Fruit fly (Drosophila melanogaster) whole organism, embryonic: ENCODE data around the gene wapl.

Source experiments
- ATbp ChIP-seq: fragments of 200-800 bp; sonication (Bioruptor generic); optimal IDR thresholded peaks from 2 replicates; lab custom pipeline; 2017; ENCODE audit warnings: missing biosample characterization, mild to moderate bottlenecking, missing genetic modification characterization, missing genetic modification reagents
- B-H2 ChIP-seq: fragments of 200-800 bp; sonication (Bioruptor generic); optimal IDR thresholded peaks from 2 replicates; lab custom pipeline; 2018; ENCODE audit warnings: missing biosample characterization, mild to moderate bottlenecking, missing genetic modification characterization
- CG1024 ChIP-seq: fragments of 200-800 bp; sonication (Bioruptor generic); IDR thresholded peaks from 2 replicates; pipeline ENCODE4 v1.3.6; 2022; ENCODE audit warnings: missing biosample characterization, missing genetic modification characterization
- CG10543 ChIP-seq: fragments of 200-800 bp; sonication (Bioruptor generic); optimal IDR thresholded peaks from 3 replicates; lab custom pipeline; 2017; ENCODE audit warnings: missing biosample characterization, mild to moderate bottlenecking, missing genetic modification characterization, moderate library complexity
- CG12659 ChIP-seq: fragments of 200-800 bp; sonication (Bioruptor generic); optimal IDR thresholded peaks from 3 replicates; lab custom pipeline; 2017; ENCODE audit warnings: mild to moderate bottlenecking, missing biosample characterization, missing genetic modification reagents, missing genetic modification characterization
- CG12769 ChIP-seq: fragments of 200-800 bp; sonication (Bioruptor generic); optimal IDR thresholded peaks from 2 replicates; lab custom pipeline; 2019; ENCODE audit warnings: missing biosample characterization, mild to moderate bottlenecking, missing genetic modification characterization, moderate library complexity
- CG13624 ChIP-seq: fragments of 200-800 bp; sonication (Bioruptor generic); optimal IDR thresholded peaks from 2 replicates; lab custom pipeline; 2016; ENCODE audit warnings: missing biosample characterization, missing genetic modification characterization
- CG1602 ChIP-seq: fragments of 200-800 bp; sonication (Bioruptor generic); optimal IDR thresholded peaks from 3 replicates; lab custom pipeline; 2016; ENCODE audit warnings: missing biosample characterization, missing genetic modification characterization
- CG1603 ChIP-seq: fragments of 200-800 bp; sonication (Bioruptor generic); optimal IDR thresholded peaks from 2 replicates; lab custom pipeline; 2019; ENCODE audit warnings: missing biosample characterization, mild to moderate bottlenecking, missing genetic modification characterization, moderate library complexity
- CG1647 ChIP-seq: fragments of 200-800 bp; sonication (Bioruptor generic); optimal IDR thresholded peaks from 3 replicates; lab custom pipeline; 2016; ENCODE audit warnings: missing biosample characterization, missing genetic modification characterization
- CG17612 ChIP-seq: fragments of 200-800 bp; sonication (Bioruptor generic); IDR thresholded peaks from 2 replicates; pipeline ENCODE4 v1.3.6; 2022; ENCODE audit warnings: missing biosample characterization, missing genetic modification characterization
- CG32772 ChIP-seq: fragments of 200-800 bp; sonication (Bioruptor generic); IDR thresholded peaks from 2 replicates; pipeline ENCODE4 v1.3.6; 2022; ENCODE audit warnings: missing biosample characterization, missing genetic modification characterization
- CG3281 ChIP-seq: fragments of 200-800 bp; sonication (Bioruptor generic); optimal IDR thresholded peaks from 3 replicates; lab custom pipeline; 2017; ENCODE audit warnings: missing biosample characterization, mild to moderate bottlenecking, missing genetic modification characterization
- CG33213 ChIP-seq: fragments of 200-800 bp; sonication (Bioruptor generic); optimal IDR thresholded peaks from 3 replicates; lab custom pipeline; 2016; ENCODE audit warnings: missing biosample characterization, missing genetic modification characterization
- CG3726 ChIP-seq: fragments of 200-800 bp; sonication (Bioruptor generic); IDR thresholded peaks from 3 replicates; pipeline ENCODE4, ENCODE4 v1.3.6; 2022; ENCODE audit warnings: missing biosample characterization, missing genetic modification characterization
- CG6254 ChIP-seq: fragments of 200-800 bp; sonication (Bioruptor generic); optimal IDR thresholded peaks from 3 replicates; lab custom pipeline; 2017; ENCODE audit warnings: mild to moderate bottlenecking, missing biosample characterization, missing genetic modification reagents, missing genetic modification characterization
- CG7928 ChIP-seq: fragments of 200-800 bp; sonication (Bioruptor generic); optimal IDR thresholded peaks from 2 replicates; lab custom pipeline; 2017; ENCODE audit warnings: missing biosample characterization, mild to moderate bottlenecking, missing genetic modification characterization
- CG8944 ChIP-seq: fragments of 200-800 bp; sonication (Bioruptor generic); optimal IDR thresholded peaks from 3 replicates; lab custom pipeline; 2016; ENCODE audit warnings: missing biosample characterization, missing genetic modification characterization
- CG9817 ChIP-seq: fragments of 200-800 bp; sonication (Bioruptor generic); optimal IDR thresholded peaks from 2 replicates; lab custom pipeline; 2018; ENCODE audit warnings: missing biosample characterization, mild to moderate bottlenecking, missing genetic modification characterization, moderate library complexity
- Deaf1 ChIP-seq: fragments of 200-800 bp; optimal IDR thresholded peaks from 3 replicates; lab custom pipeline; 2019; ENCODE audit warnings: missing biosample characterization, mild to moderate bottlenecking, missing genetic modification characterization, moderate library complexity
- Drgx ChIP-seq: fragments of 200-800 bp; sonication (Bioruptor generic); IDR thresholded peaks from 2 replicates; pipeline ENCODE4 v1.3.6; 2022; ENCODE audit warnings: missing biosample characterization, missing genetic modification characterization
- E2f1 ChIP-seq: fragments of 200-800 bp; sonication (Bioruptor generic); IDR thresholded peaks from 2 replicates; pipeline ENCODE4 v1.3.6; 2022; ENCODE audit warnings: missing biosample characterization, missing genetic modification characterization
- E2f2 ChIP-seq: fragments of 200-800 bp; sonication (Bioruptor generic); IDR thresholded peaks from 2 replicates; pipeline ENCODE4 v1.3.6; 2022; ENCODE audit warnings: missing biosample characterization, missing genetic modification characterization
- Ets65A ChIP-seq: fragments of 200-800 bp; sonication (Bioruptor generic); peaks from one replicate; lab custom pipeline; 2016; ENCODE audit warnings: missing biosample characterization, missing genetic modification characterization
- Ets97D ChIP-seq: fragments of 200-800 bp; sonication (Bioruptor generic); optimal IDR thresholded peaks from 3 replicates; lab custom pipeline; 2016; ENCODE audit warnings: missing biosample characterization, missing genetic modification characterization
- H2.0 ChIP-seq: fragments of 200-800 bp; sonication (Bioruptor generic); IDR thresholded peaks from 2 replicates; pipeline ENCODE4 v1.3.6; 2022; ENCODE audit warnings: missing biosample characterization, missing genetic modification characterization
- Mes4 ChIP-seq: fragments of 200-800 bp; sonication (Bioruptor generic); optimal IDR thresholded peaks from 2 replicates; lab custom pipeline; 2016; ENCODE audit warnings: missing biosample characterization, missing genetic modification characterization
- NC2β ChIP-seq: fragments of 200-800 bp; sonication (Bioruptor generic); optimal IDR thresholded peaks from 2 replicates; lab custom pipeline; 2016; ENCODE audit warnings: missing biosample characterization, missing genetic modification characterization
- Scr ChIP-seq: fragments of 200-800 bp; sonication (Bioruptor generic); IDR thresholded peaks from 2 replicates; pipeline ENCODE4 v1.3.6; 2022; ENCODE audit warnings: missing biosample characterization, missing genetic modification characterization; ENCODE audit not compliant: partially characterized antibody
- Side ChIP-seq: fragments of 200-800 bp; sonication (Bioruptor generic); optimal IDR thresholded peaks from 2 replicates; lab custom pipeline; 2016; ENCODE audit warnings: missing biosample characterization, missing genetic modification characterization
- amos ChIP-seq: fragments of 200-800 bp; sonication (Bioruptor generic); IDR thresholded peaks from 2 replicates; pipeline ENCODE4 v1.3.6; 2022; ENCODE audit warnings: missing biosample characterization, missing genetic modification characterization; ENCODE audit not compliant: partially characterized antibody
- bowl ChIP-seq: fragments of 200-800 bp; sonication (Bioruptor generic); IDR thresholded peaks from 2 replicates; pipeline ENCODE4 v1.3.6; 2022; ENCODE audit warnings: missing biosample characterization, missing genetic modification characterization
- ftz-f1 ChIP-seq: fragments of 200-800 bp; sonication (Bioruptor generic); optimal IDR thresholded peaks from 2 replicates; lab custom pipeline; 2016; ENCODE audit warnings: missing biosample characterization, missing genetic modification characterization
- gem ChIP-seq: fragments of 200-800 bp; sonication (Bioruptor generic); optimal IDR thresholded peaks from 2 replicates; lab custom pipeline; 2019; ENCODE audit warnings: missing biosample characterization, mild to moderate bottlenecking, missing genetic modification characterization, moderate library complexity
- luna ChIP-seq: fragments of 200-800 bp; sonication (Bioruptor generic); optimal IDR thresholded peaks from 2 replicates; lab custom pipeline; 2016; ENCODE audit warnings: missing biosample characterization, missing genetic modification characterization
- pan ChIP-seq, 4 experiments: fragments of >200 bp in 3 of 4; fragments of 200-800 bp in 1 of 4; sonication (Bioruptor generic) in 1 of 4; optimal IDR thresholded peaks in 3 of 4; IDR thresholded peaks in 1 of 4; 2 replicates each; pipeline versions ENCODE4 v1.3.6 to Lab custom; 2017 to 2022; ENCODE audit warnings: missing biosample characterization in 2 of 4, missing genetic modification characterization in 2 of 4, mixed read lengths in 1 of 4
- pnt ChIP-seq: fragments of 200-800 bp; sonication (Bioruptor generic); optimal IDR thresholded peaks from 3 replicates; lab custom pipeline; 2016; ENCODE audit warnings: missing biosample characterization, missing genetic modification characterization
- ranshi ChIP-seq: fragments of 200-800 bp; sonication (Bioruptor generic); IDR thresholded peaks from 2 replicates; pipeline ENCODE4 v1.3.6; 2022; ENCODE audit warnings: missing biosample characterization, missing genetic modification characterization
- sd ChIP-seq: fragments of 200-800 bp; sonication (Bioruptor generic); optimal IDR thresholded peaks from 3 replicates; lab custom pipeline; 2018; ENCODE audit warnings: missing biosample characterization, mild to moderate bottlenecking, missing genetic modification characterization, moderate library complexity
- seq ChIP-seq: fragments of 200-800 bp; sonication (Bioruptor generic); IDR thresholded peaks from 2 replicates; pipeline ENCODE4 v1.3.6; 2022; ENCODE audit warnings: missing biosample characterization, missing genetic modification characterization
- slbo ChIP-seq: fragments of 200-800 bp; sonication (Bioruptor generic); IDR thresholded peaks from 2 replicates; pipeline ENCODE4 v1.3.6; 2022; ENCODE audit warnings: missing biosample characterization, missing genetic modification characterization
- ssp ChIP-seq: fragments of 200-800 bp; sonication (Bioruptor generic); IDR thresholded peaks from 2 replicates; pipeline ENCODE4 v1.3.6; 2022; ENCODE audit warnings: missing biosample characterization, missing genetic modification characterization
- tio ChIP-seq: fragments of 200-800 bp; sonication (Bioruptor generic); optimal IDR thresholded peaks from 2 replicates; lab custom pipeline; 2017; ENCODE audit warnings: missing biosample characterization, missing genetic modification characterization, inconsistent platforms

Gene wapl

dm6 chrX:2166129-2166528 lies 7.3 kb upstream of the wapl start (continued):
- TF ChIP-seq E2f1 (GFP tag; lab: Robert Waterston, UW) (peak; percentile 46; the same call in 1 of the 2 replicates), pan (optimal IDR thresholded peaks at IDR 0.05; lab: Kevin White, UChicago) (no peak), pan (GFP tag; optimal IDR thresholded peaks at IDR 0.05 in 1 of 2, IDR thresholded peaks at IDR 0.05 in 1 of 2) (peak in 1 of 2 experiments; percentile 47), bowl (GFP tag; lab: Robert Waterston, UW) (no peak), CG1602 (GFP tag; lab: Kevin White, UChicago) (peak; percentile 19), CG6254 (peak; percentile 35), gem (peak; percentile 60), Mes4 (GFP tag; lab: Kevin White, UChicago) (peak; percentile 43), ATbp (GFP tag; lab: Kevin White, UChicago) (peak; percentile 71), ranshi (GFP tag; lab: Robert Waterston, UW) (peak; percentile 61; the same call in 1 of the 2 replicates), pnt (GFP tag; lab: Kevin White, UChicago) (peak; percentile 35), CG12659 (GFP tag; lab: Kevin White, UChicago) (peak; percentile 14)

DNA sequence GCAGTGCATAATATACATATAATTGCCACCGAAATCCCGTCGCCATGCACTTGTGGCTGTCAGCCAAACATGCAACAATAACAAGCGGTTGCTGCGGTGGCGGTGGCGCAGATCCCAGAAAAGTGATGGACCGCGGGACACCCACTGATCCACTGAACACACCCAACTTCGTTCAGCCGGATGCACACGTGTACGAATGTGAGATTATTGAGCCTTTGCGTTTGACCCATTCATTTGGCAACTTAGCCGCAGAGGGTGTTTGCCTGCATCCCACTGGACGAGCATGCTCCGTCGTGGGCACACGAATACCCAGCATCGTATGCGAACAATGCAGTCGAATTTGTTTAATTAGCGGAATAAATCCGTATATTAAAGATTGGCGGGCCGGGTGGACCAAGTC lies 6.6 kb upstream of the wapl start:
- TF ChIP-seq Ets65A (GFP tag; lab: Kevin White, UChicago) (peak; percentile 46), CG3726 (GFP tag; lab: Robert Waterston, UW) (0 out of 3 replicates have a peak, but pooled peaks have one; percentile 41), B-H2 (GFP tag; lab: Kevin White, UChicago) (no peak), Drgx (peak; percentile 81), CG1603 (tag; lab: Kevin White, UChicago) (peak; percentile 9)

DNA sequence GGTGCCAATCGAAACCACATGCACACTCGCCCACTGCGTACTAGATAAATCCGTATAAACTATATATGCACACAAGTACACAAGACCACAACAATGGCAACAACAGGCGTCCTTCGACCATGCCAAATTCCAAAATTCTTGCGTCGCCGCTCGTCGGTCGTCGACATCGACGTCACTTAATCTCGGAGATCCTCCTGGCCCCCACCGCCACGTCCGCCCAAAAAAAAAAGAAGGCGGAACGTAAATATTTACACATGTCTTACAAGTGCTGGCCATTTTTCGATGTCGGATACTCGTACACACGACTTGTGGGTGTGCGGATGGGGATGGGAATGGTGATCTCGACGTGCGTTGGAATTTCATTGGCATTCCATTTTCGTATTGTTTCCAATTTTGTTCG lies 4.6 kb upstream of the wapl start:
- TF ChIP-seq sd = peak; percentile 98
- no peak for TF ChIP-seq slbo
- TF ChIP-seq CG10543 = peak; percentile 41
- no peak for TF ChIP-seq NC2β
- TF ChIP-seq Ets97D (GFP tag; lab: Kevin White, UChicago) = no peak
- TF ChIP-seq tio (GFP tag; lab: Kevin White, UChicago) = no peak
- no peak for TF ChIP-seq CG3281
- no peak for TF ChIP-seq Deaf1 (tag; lab: Kevin White, UChicago)
- no peak for TF ChIP-seq CG8944 (GFP tag; lab: Kevin White, UChicago)
- no peak for TF ChIP-seq seq (GFP tag; lab: Robert Waterston, UW)
- peak; percentile 45 for TF ChIP-seq CG12769 (tag; lab: Kevin White, UChicago)
- TF ChIP-seq Side = no peak
- TF ChIP-seq E2f2 (GFP tag; lab: Robert Waterston, UW) = no peak
- peak; percentile 22 for TF ChIP-seq ftz-f1 (GFP tag; lab: Kevin White, UChicago)
- TF ChIP-seq ssp = no peak
- no peak for TF ChIP-seq CG1647 (GFP tag; lab: Kevin White, UChicago)
- no peak for TF ChIP-seq luna
- no peak for TF ChIP-seq H2.0 (GFP tag; lab: Robert Waterston, UW)
- TF ChIP-seq amos = no peak
- no peak for TF ChIP-seq CG9817
- TF ChIP-seq CG13624 (GFP tag; lab: Kevin White, UChicago) = no peak
- no peak for TF ChIP-seq CG1024 (GFP tag; lab: Robert Waterston, UW)
- no peak for TF ChIP-seq CG32772
- no peak for TF ChIP-seq CG33213 (GFP tag; lab: Kevin White, UChicago)
- TF ChIP-seq Scr (GFP tag; lab: Robert Waterston, UW) = no peak
- no peak for TF ChIP-seq CG7928 (GFP tag; lab: Kevin White, UChicago)
- TF ChIP-seq CG17612 (GFP tag; lab: Robert Waterston, UW) = no peak
